Fruit fly (Drosophila melanogaster) whole organism, pupa: ENCODE measurements around the gene CG32267.

Experiments
- CG13204 ChIP-seq: fragments of 200-800 bp; sonication (Bioruptor generic); optimal IDR thresholded peaks from 2 replicates; lab custom pipeline; 2018; ENCODE audit warnings: missing biosample characterization, mild to moderate bottlenecking, missing genetic modification characterization, moderate library complexity
- CG14655 ChIP-seq: fragments of 200-800 bp; sonication (Bioruptor generic); optimal IDR thresholded peaks from 3 replicates; lab custom pipeline; 2017; ENCODE audit warnings: mild to moderate bottlenecking, missing biosample characterization, missing genetic modification reagents, missing genetic modification characterization
- CG8159 ChIP-seq: fragments of 200-800 bp; sonication (Bioruptor generic); optimal IDR thresholded peaks from 3 replicates; lab custom pipeline; 2018; ENCODE audit warnings: missing biosample characterization, mild to moderate bottlenecking, missing genetic modification characterization, moderate library complexity
- EcR ChIP-seq: fragments of 200-800 bp; sonication (Bioruptor generic); optimal IDR thresholded peaks from 3 replicates; lab custom pipeline; 2019; ENCODE audit warnings: missing biosample characterization, missing genetic modification characterization, mild to moderate bottlenecking, moderate library complexity, missing genetic modification reagents
- Pif1B ChIP-seq: fragments of 200-800 bp; sonication (Bioruptor generic); optimal IDR thresholded peaks from 3 replicates; lab custom pipeline; 2016; ENCODE audit warnings: missing biosample characterization, missing genetic modification characterization

dm6 chr3L:3466200-3466599 is 5.7 kb downstream of the CG32267 start, which contains the start of gene CycJ:
- TF ChIP-seq Pif1B (GFP tag; lab: Kevin White, UChicago) (no peak), EcR (no peak), CG14655 (GFP tag; lab: Kevin White, UChicago) (no peak), CG13204 (GFP tag; lab: Kevin White, UChicago) (no peak), CG8159 (tag; lab: Kevin White, UChicago) (no peak)
